Fruit fly (Drosophila melanogaster) whole organism, wandering third instar larva: ENCODE data around the gene Spn100A.

Experiments used
- Abd-B ChIP-seq: fragments of >200 bp; optimal IDR thresholded peaks from 2 replicates; lab custom pipeline; 2017; ENCODE audit warnings: missing biosample characterization, missing genetic modification characterization
- CG32264 ChIP-seq: fragments of 200-800 bp; sonication (Bioruptor generic); optimal IDR thresholded peaks from 2 replicates; lab custom pipeline; 2016; ENCODE audit warnings: missing biosample characterization, missing genetic modification characterization
- CG9705 ChIP-seq: fragments of 200-800 bp; sonication (Bioruptor generic); optimal IDR thresholded peaks from 2 replicates; lab custom pipeline; 2018; ENCODE audit warnings: missing biosample characterization, mild to moderate bottlenecking, missing genetic modification characterization
- CrebA ChIP-seq: fragments of 200-800 bp; sonication (Bioruptor generic); optimal IDR thresholded peaks from 2 replicates; lab custom pipeline; 2016; ENCODE audit warnings: missing biosample characterization, mild to moderate bottlenecking, missing genetic modification characterization, borderline replicate concordance
- Dfd ChIP-seq: fragments of >200 bp; optimal IDR thresholded peaks from 2 replicates; lab custom pipeline; 2017; ENCODE audit warnings: missing biosample characterization, missing genetic modification characterization
- Dif ChIP-seq: fragments of 200-275, 200-300 bp; sonication (Bioruptor generic); optimal IDR thresholded peaks from 2 replicates; lab custom pipeline; 2018; ENCODE audit warnings: missing biosample characterization, missing genetic modification characterization; ENCODE audit not compliant: partially characterized antibody
- GATAd ChIP-seq: sonication (Bioruptor generic); optimal IDR thresholded peaks from 2 replicates; lab custom pipeline; 2016; ENCODE audit warnings: missing biosample characterization, missing genetic modification characterization
- HLH106 ChIP-seq: fragments of 200-800 bp; optimal IDR thresholded peaks from 3 replicates; lab custom pipeline; 2019; ENCODE audit warnings: missing biosample characterization, mild to moderate bottlenecking, missing genetic modification characterization, moderate library complexity
- Hnf4 ChIP-seq: fragments of 200-800 bp; sonication (Bioruptor generic); optimal IDR thresholded peaks from 2 replicates; lab custom pipeline; 2016; ENCODE audit warnings: missing biosample characterization, mild to moderate bottlenecking, missing genetic modification characterization
- Hr78 ChIP-seq: fragments of >200 bp; optimal IDR thresholded peaks from 2 replicates; lab custom pipeline; 2017; ENCODE audit warnings: missing biosample characterization, missing genetic modification characterization
- Hr83 ChIP-seq: fragments of 200-300 bp; sonication (Bioruptor generic); optimal IDR thresholded peaks from 2 replicates; lab custom pipeline; 2016; ENCODE audit warnings: missing biosample characterization, mild to moderate bottlenecking, missing genetic modification characterization, moderate library complexity; ENCODE audit not compliant: poor library complexity, severe bottlenecking
- Jra ChIP-seq: sonication (Bioruptor generic); optimal IDR thresholded peaks from 2 replicates; lab custom pipeline; 2016; ENCODE audit warnings: missing biosample characterization, missing genetic modification characterization
- Mio ChIP-seq: sonication (Bioruptor generic); optimal IDR thresholded peaks from 2 replicates; lab custom pipeline; 2016; ENCODE audit warnings: missing biosample characterization, missing genetic modification characterization
- Myc ChIP-seq: fragments of >200 bp; optimal IDR thresholded peaks from 2 replicates; lab custom pipeline; 2017
- N ChIP-seq: fragments of >200 bp; optimal IDR thresholded peaks from 2 replicates; lab custom pipeline; 2018; ENCODE audit warnings: missing biosample characterization, missing external identifiers, missing genetic modification characterization
- OdsH ChIP-seq: fragments of 200-800 bp; sonication (Bioruptor generic); optimal IDR thresholded peaks from 2 replicates; lab custom pipeline; 2016; ENCODE audit warnings: missing biosample characterization, mild to moderate bottlenecking, missing genetic modification characterization
- Rel ChIP-seq, 2 experiments: fragments of 200-800 bp; sonication (Bioruptor generic) in 1 of 2; optimal IDR thresholded peaks; 2 replicates in 1 of 2; 3 replicates in 1 of 2; lab custom pipeline; 2016 to 2019; ENCODE audit warnings: mild to moderate bottlenecking in 2 of 2, missing biosample characterization in 2 of 2, missing genetic modification characterization in 2 of 2, moderate library complexity in 1 of 2
- Sp1 ChIP-seq: fragments of 200-800 bp; sonication (Bioruptor generic); optimal IDR thresholded peaks from 3 replicates; lab custom pipeline; 2019; ENCODE audit warnings: missing biosample characterization, mild to moderate bottlenecking, missing genetic modification characterization, moderate library complexity
- Vsx2 ChIP-seq: fragments of 200-300, 225-300 bp; sonication (Bioruptor generic); optimal IDR thresholded peaks from 2 replicates; lab custom pipeline; 2018; ENCODE audit warnings: missing biosample characterization, missing genetic modification characterization; ENCODE audit not compliant: partially characterized antibody
- br ChIP-seq: fragments of 200-800 bp; sonication (Bioruptor generic); optimal IDR thresholded peaks from 2 replicates; lab custom pipeline; 2016; ENCODE audit warnings: missing biosample characterization, missing genetic modification characterization
- brk ChIP-seq: fragments of 200-800 bp; sonication (Bioruptor generic); optimal IDR thresholded peaks from 2 replicates; lab custom pipeline; 2016; ENCODE audit warnings: missing biosample characterization, mild to moderate bottlenecking, missing genetic modification characterization
- dl ChIP-seq, 2 experiments: fragments of 175-275, 200-275 bp in 1 of 2; fragments of 200-275 bp in 1 of 2; sonication (Bioruptor generic); optimal IDR thresholded peaks; lab custom pipeline; 2018; ENCODE audit warnings: mild to moderate bottlenecking in 2 of 2, missing biosample characterization in 2 of 2, missing genetic modification characterization in 2 of 2, moderate library complexity in 2 of 2; ENCODE audit not compliant: partially characterized antibody in 2 of 2, insufficient read depth in 1 of 2
- dmrt93B ChIP-seq: fragments of 200-800 bp; sonication (Bioruptor generic); optimal IDR thresholded peaks from 2 replicates; lab custom pipeline; 2018; ENCODE audit warnings: missing biosample characterization, mild to moderate bottlenecking, missing genetic modification characterization
- dsf ChIP-seq: sonication (Bioruptor generic); optimal IDR thresholded peaks from 2 replicates; lab custom pipeline; 2016; ENCODE audit warnings: missing biosample characterization, missing genetic modification characterization, borderline replicate concordance
- ey ChIP-seq: fragments of 200-800 bp; sonication (Bioruptor generic); optimal IDR thresholded peaks from 2 replicates; lab custom pipeline; 2016; ENCODE audit warnings: missing biosample characterization, missing genetic modification characterization
- foxo ChIP-seq, 2 experiments: fragments of 200-800 bp; sonication (Bioruptor generic); optimal IDR thresholded peaks; 2 replicates in 1 of 2; 3 replicates in 1 of 2; lab custom pipeline; 2016 to 2017; ENCODE audit warnings: missing biosample characterization in 2 of 2, missing genetic modification characterization in 2 of 2
- fru ChIP-seq: fragments of 200-800 bp; sonication (Bioruptor generic); optimal IDR thresholded peaks from 3 replicates; lab custom pipeline; 2016; ENCODE audit warnings: missing biosample characterization, mild to moderate bottlenecking, missing genetic modification characterization
- h ChIP-seq: fragments of 200-800 bp; sonication (Bioruptor generic); optimal IDR thresholded peaks from 3 replicates; lab custom pipeline; 2016; ENCODE audit warnings: missing biosample characterization, mild to moderate bottlenecking, missing genetic modification characterization
- jim ChIP-seq: fragments of 175-275, 200-325 bp; sonication (Bioruptor generic); optimal IDR thresholded peaks from 2 replicates; lab custom pipeline; 2016; ENCODE audit warnings: missing biosample characterization, mild to moderate bottlenecking, missing genetic modification characterization
- lola ChIP-seq: fragments of >200 bp; optimal IDR thresholded peaks from 2 replicates; lab custom pipeline; 2017; ENCODE audit warnings: missing biosample characterization, missing genetic modification characterization
- pan ChIP-seq: fragments of >200 bp; optimal IDR thresholded peaks from 2 replicates; lab custom pipeline; 2017
- psq ChIP-seq: fragments of 200-800 bp; sonication (Bioruptor generic); optimal IDR thresholded peaks from 3 replicates; lab custom pipeline; 2017; ENCODE audit warnings: missing biosample characterization, mild to moderate bottlenecking, missing genetic modification characterization, moderate library complexity
- rgr ChIP-seq: fragments of 200-800 bp; sonication (Bioruptor generic); optimal IDR thresholded peaks from 3 replicates; lab custom pipeline; 2016; ENCODE audit warnings: missing biosample characterization, mild to moderate bottlenecking, missing genetic modification characterization
- sage ChIP-seq: fragments of 200-800 bp; sonication (Bioruptor generic); optimal IDR thresholded peaks from 2 replicates; lab custom pipeline; 2016; ENCODE audit warnings: missing biosample characterization, mild to moderate bottlenecking, missing genetic modification characterization
- sv ChIP-seq: fragments of 200-800 bp; sonication (Bioruptor generic); optimal IDR thresholded peaks from 3 replicates; lab custom pipeline; 2016; ENCODE audit warnings: missing biosample characterization, missing genetic modification characterization
- tai ChIP-seq: sonication (Bioruptor generic); optimal IDR thresholded peaks from 2 replicates; lab custom pipeline; 2016; ENCODE audit warnings: missing biosample characterization, missing genetic modification characterization
- usp ChIP-seq: fragments of >200 bp; optimal IDR thresholded peaks from 2 replicates; lab custom pipeline; 2017; ENCODE audit warnings: missing biosample characterization, missing genetic modification characterization
- woc ChIP-seq: sonication (Bioruptor generic); optimal IDR thresholded peaks from 2 replicates; lab custom pipeline; 2016; ENCODE audit warnings: missing biosample characterization, mild to moderate bottlenecking, missing genetic modification characterization

Spn100A gene

dm6 chr3R:30648851-30649250, 41.6 kb upstream of the Spn100A start, which contains the start of gene CG34432:
Gene CG34432, plus strand, starts transcription at chr3R:30649151.
- TF ChIP-seq Vsx2 (GFP tag; lab: Kevin White, UChicago): no peak
- TF ChIP-seq Abd-B: no peak
- TF ChIP-seq woc (GFP tag; lab: Kevin White, UChicago): no peak
- TF ChIP-seq dl (GFP tag; optimal IDR thresholded peaks at IDR 0.05; lab: Kevin White, UChicago; ENCODE audit: insufficient read depth in 1 of 2, partially characterized antibody in 2 of 2): no peak
- TF ChIP-seq Jra (GFP tag; lab: Kevin White, UChicago): no peak
- no peak for TF ChIP-seq Mio (GFP tag; lab: Kevin White, UChicago)
- no peak for TF ChIP-seq usp (GFP tag; lab: Kevin White, UChicago)

- no peak for TF ChIP-seq N (GFP tag; lab: Kevin White, UChicago)
- no peak for TF ChIP-seq Dfd
- no peak for TF ChIP-seq Hnf4 (GFP tag; lab: Kevin White, UChicago)
- TF ChIP-seq usp (GFP tag; lab: Kevin White, UChicago): no peak
- TF ChIP-seq tai (GFP tag; lab: Kevin White, UChicago): no peak
- no peak for TF ChIP-seq rgr (GFP tag; lab: Kevin White, UChicago)
- no peak for TF ChIP-seq CG32264
- TF ChIP-seq Hr78 (GFP tag; lab: Kevin White, UChicago): no peak
- no peak for TF ChIP-seq Rel (GFP tag; optimal IDR thresholded peaks at IDR 0.05; lab: Kevin White, UChicago)
- TF ChIP-seq Rel (tag; optimal IDR thresholded peaks at IDR 0.05; lab: Kevin White, UChicago): no peak
- no peak for TF ChIP-seq Jra (GFP tag; lab: Kevin White, UChicago)
- TF ChIP-seq woc (GFP tag; lab: Kevin White, UChicago): no peak
- no peak for TF ChIP-seq Abd-B
- TF ChIP-seq CrebA (GFP tag; lab: Kevin White, UChicago): no peak
- no peak for TF ChIP-seq foxo (GFP tag; optimal IDR thresholded peaks at IDR 0.05; lab: Kevin White, UChicago)
- no peak for TF ChIP-seq br (GFP tag; lab: Kevin White, UChicago)
Measured at dm6 chr3R:30649661-30650060, 40.8 kb upstream of the Spn100A start, which contains the start of gene CG34433. Gene CG34433, plus strand, starts transcription at chr3R:30649961.

- TF ChIP-seq Vsx2 (GFP tag; lab: Kevin White, UChicago): no peak
- TF ChIP-seq usp (GFP tag; lab: Kevin White, UChicago): no peak
- no peak for TF ChIP-seq CrebA (GFP tag; lab: Kevin White, UChicago)
- TF ChIP-seq dl (GFP tag; optimal IDR thresholded peaks at IDR 0.05; lab: Kevin White, UChicago; ENCODE audit: insufficient read depth in 1 of 2, partially characterized antibody in 2 of 2): no peak
- no peak for TF ChIP-seq sv
- TF ChIP-seq Dif (GFP tag; lab: Kevin White, UChicago): no peak
- TF ChIP-seq fru (GFP tag; lab: Kevin White, UChicago): peak; percentile 81
- peak; percentile 59 for TF ChIP-seq CG9705 (GFP tag; lab: Kevin White, UChicago)
- TF ChIP-seq rgr (GFP tag; lab: Kevin White, UChicago): peak; percentile 26
- TF ChIP-seq Dfd: no peak
- TF ChIP-seq Mio (GFP tag; lab: Kevin White, UChicago): no peak
- peak; percentile 52 for TF ChIP-seq CG32264
- TF ChIP-seq h (GFP tag; lab: Kevin White, UChicago): peak; percentile 88
- TF ChIP-seq Abd-B: no peak
- TF ChIP-seq Sp1: peak; percentile 44
- no peak for TF ChIP-seq brk (GFP tag; lab: Kevin White, UChicago)
- TF ChIP-seq br (GFP tag; lab: Kevin White, UChicago): peak; percentile 31
- TF ChIP-seq OdsH (GFP tag; lab: Kevin White, UChicago): peak; percentile 2
- TF ChIP-seq pan (lab: Kevin White, UChicago): no peak
- TF ChIP-seq woc (GFP tag; lab: Kevin White, UChicago): no peak
- peak; percentile 28 for TF ChIP-seq Hnf4 (GFP tag; lab: Kevin White, UChicago)
- TF ChIP-seq Myc (lab: Kevin White, UChicago): no peak
- no peak for TF ChIP-seq Rel (GFP tag; optimal IDR thresholded peaks at IDR 0.05; lab: Kevin White, UChicago)
- peak; percentile 5 for TF ChIP-seq Rel (tag; optimal IDR thresholded peaks at IDR 0.05; lab: Kevin White, UChicago)
- TF ChIP-seq Hr83 (GFP tag; lab: Kevin White, UChicago): no peak
- TF ChIP-seq dmrt93B (GFP tag; lab: Kevin White, UChicago): peak; percentile 38
- TF ChIP-seq psq: no peak
- TF ChIP-seq jim (GFP tag; lab: Kevin White, UChicago): no peak
- TF ChIP-seq lola (GFP tag; lab: Kevin White, UChicago): no peak
- no peak for TF ChIP-seq tai (GFP tag; lab: Kevin White, UChicago)
- TF ChIP-seq N (GFP tag; lab: Kevin White, UChicago): no peak
- peak; percentile 86 for TF ChIP-seq HLH106 (tag; lab: Kevin White, UChicago)
- TF ChIP-seq GATAd (GFP tag; lab: Kevin White, UChicago): no peak
- TF ChIP-seq Jra (GFP tag; lab: Kevin White, UChicago): no peak
- TF ChIP-seq Hr78 (GFP tag; lab: Kevin White, UChicago): no peak
- TF ChIP-seq dsf (GFP tag; lab: Kevin White, UChicago): no peak
- peak; percentile 42 for TF ChIP-seq sage (GFP tag; lab: Kevin White, UChicago)
- peak; percentile 31 for TF ChIP-seq ey (GFP tag; lab: Kevin White, UChicago)
- TF ChIP-seq foxo (GFP tag; optimal IDR thresholded peaks at IDR 0.05; lab: Kevin White, UChicago): peak in 1 of 2 experiments; percentile 80
Measured at dm6 chr3R:30689653-30690052, 789 bp upstream of the Spn100A start.
